Fruit fly (Drosophila melanogaster) whole organism, embryonic: Measurements from ENCODE around the gene Iyd.

Source experiments
- B-H1 ChIP-seq: fragments of 200-800 bp; sonication (Bioruptor generic); IDR thresholded peaks from 3 replicates; pipeline ENCODE4 v1.3.6; 2022; ENCODE audit warnings: missing biosample characterization, missing genetic modification characterization
- BtbVII ChIP-seq: fragments of 200-800 bp; sonication (Bioruptor generic); optimal IDR thresholded peaks from 3 replicates; lab custom pipeline; 2017; ENCODE audit warnings: missing biosample characterization, mild to moderate bottlenecking, missing genetic modification characterization
- CG10321 ChIP-seq: fragments of 200-800 bp; sonication (Bioruptor generic); IDR thresholded peaks from 2 replicates; pipeline ENCODE4 v1.3.6; 2022; ENCODE audit warnings: missing biosample characterization, missing genetic modification characterization
- CG10431 ChIP-seq: fragments of 200-800 bp; sonication (Bioruptor generic); optimal IDR thresholded peaks from 3 replicates; lab custom pipeline; 2018; ENCODE audit warnings: missing biosample characterization, mild to moderate bottlenecking, missing genetic modification characterization
- CG10979 ChIP-seq: fragments of 200-800 bp; sonication (Bioruptor generic); optimal IDR thresholded peaks from 2 replicates; lab custom pipeline; 2018; ENCODE audit warnings: missing biosample characterization, mild to moderate bottlenecking, missing genetic modification characterization, moderate library complexity
- CG11723 ChIP-seq: fragments of 200-800 bp; sonication (Bioruptor generic); optimal IDR thresholded peaks from 2 replicates; lab custom pipeline; 2017; ENCODE audit warnings: missing biosample characterization, mild to moderate bottlenecking, missing genetic modification characterization
- CG12236 ChIP-seq: fragments of 200-800 bp; sonication (Bioruptor generic); optimal IDR thresholded peaks from 2 replicates; lab custom pipeline; 2016; ENCODE audit warnings: missing biosample characterization, missing genetic modification characterization
- CG12769 ChIP-seq: fragments of 200-800 bp; sonication (Bioruptor generic); optimal IDR thresholded peaks from 2 replicates; lab custom pipeline; 2019; ENCODE audit warnings: missing biosample characterization, mild to moderate bottlenecking, missing genetic modification characterization, moderate library complexity
- CG12942 ChIP-seq: fragments of 200-800 bp; sonication (Bioruptor generic); optimal IDR thresholded peaks from 3 replicates; lab custom pipeline; 2016; ENCODE audit warnings: missing biosample characterization, missing genetic modification characterization
- CG13123 ChIP-seq: fragments of 200-800 bp; sonication (Bioruptor generic); optimal IDR thresholded peaks from 2 replicates; lab custom pipeline; 2016; ENCODE audit warnings: missing biosample characterization, missing genetic modification characterization
- CG15073 ChIP-seq: fragments of 200-800 bp; sonication (Bioruptor generic); optimal IDR thresholded peaks from 2 replicates; lab custom pipeline; 2016; ENCODE audit warnings: missing biosample characterization, missing genetic modification characterization
- CG17328 ChIP-seq: fragments of 200-800 bp; sonication (Bioruptor generic); IDR thresholded peaks from 2 replicates; pipeline ENCODE4 v1.3.6; 2022; ENCODE audit warnings: missing biosample characterization, missing genetic modification characterization
- CG17385 ChIP-seq: fragments of 200-800 bp; sonication (Bioruptor generic); optimal IDR thresholded peaks from 3 replicates; lab custom pipeline; 2018; ENCODE audit warnings: missing biosample characterization, mild to moderate bottlenecking, missing genetic modification characterization
- CG18476 ChIP-seq: fragments of 200-800 bp; sonication (Bioruptor generic); optimal IDR thresholded peaks from 2 replicates; lab custom pipeline; 2016; ENCODE audit warnings: missing biosample characterization, mild to moderate bottlenecking, missing genetic modification characterization
- CG18619 ChIP-seq: fragments of 200-800 bp; sonication (Bioruptor generic); optimal IDR thresholded peaks from 3 replicates; lab custom pipeline; 2017; ENCODE audit warnings: missing biosample characterization, mild to moderate bottlenecking, missing genetic modification characterization
- CG2875 ChIP-seq: fragments of 200-800 bp; sonication (Bioruptor generic); optimal IDR thresholded peaks from 2 replicates; lab custom pipeline; 2017; ENCODE audit warnings: missing biosample characterization, mild to moderate bottlenecking, missing genetic modification characterization, missing genetic modification reagents
- CG30020 ChIP-seq: fragments of 200-800 bp; optimal IDR thresholded peaks from 2 replicates; lab custom pipeline; 2019; ENCODE audit warnings: missing biosample characterization, mild to moderate bottlenecking, missing genetic modification characterization, moderate library complexity
- CG31224 ChIP-seq: fragments of 200-800 bp; sonication (Bioruptor generic); IDR thresholded peaks from 2 replicates; pipeline ENCODE4 v1.3.6; 2022; ENCODE audit warnings: missing biosample characterization, missing genetic modification characterization
- CG32532 ChIP-seq: fragments of 200-800 bp; sonication (Bioruptor generic); IDR thresholded peaks from 2 replicates; pipeline ENCODE4 v1.3.6; 2022; ENCODE audit warnings: missing biosample characterization, missing genetic modification characterization
- CG4328 ChIP-seq: fragments of 200-800 bp; sonication (Bioruptor generic); optimal IDR thresholded peaks from 3 replicates; lab custom pipeline; 2017; ENCODE audit warnings: missing biosample characterization, missing genetic modification reagents, missing genetic modification characterization
- CG8924 ChIP-seq: fragments of 200-800 bp; optimal IDR thresholded peaks from 3 replicates; lab custom pipeline; 2019; ENCODE audit warnings: missing biosample characterization, mild to moderate bottlenecking, missing genetic modification characterization, moderate library complexity
- CG9797 ChIP-seq: fragments of 200-800 bp; sonication (Bioruptor generic); optimal IDR thresholded peaks from 3 replicates; lab custom pipeline; 2018; ENCODE audit warnings: missing biosample characterization, mild to moderate bottlenecking, missing genetic modification characterization
- CkIIα-i1 ChIP-seq: fragments of 200-800 bp; sonication (Bioruptor generic); IDR thresholded peaks from 2 replicates; pipeline ENCODE4 v1.3.6; 2022; ENCODE audit warnings: missing biosample characterization, missing genetic modification characterization
- Dek ChIP-seq: fragments of 200-800 bp; sonication (Bioruptor generic); optimal IDR thresholded peaks from 3 replicates; lab custom pipeline; 2019; ENCODE audit warnings: missing biosample characterization, mild to moderate bottlenecking, missing genetic modification characterization, moderate library complexity
- Dip2 ChIP-seq: fragments of 200-800 bp; sonication (Bioruptor generic); IDR thresholded peaks from 2 replicates; pipeline ENCODE4 v1.3.6; 2022; ENCODE audit warnings: missing biosample characterization, missing genetic modification characterization
- E2f2 ChIP-seq: fragments of 200-800 bp; sonication (Bioruptor generic); IDR thresholded peaks from 2 replicates; pipeline ENCODE4 v1.3.6; 2022; ENCODE audit warnings: missing biosample characterization, missing genetic modification characterization
- Eip74EF ChIP-seq, 2 experiments: fragments of 200-800 bp in 1 of 2; fragments of >200 bp in 1 of 2; sonication (Bioruptor generic) in 1 of 2; optimal IDR thresholded peaks; 2 replicates each; lab custom pipeline; 2017 to 2019; ENCODE audit warnings: missing biosample characterization in 2 of 2, missing genetic modification characterization in 2 of 2, mild to moderate bottlenecking in 1 of 2, moderate library complexity in 1 of 2
- Ets65A ChIP-seq: fragments of 200-800 bp; sonication (Bioruptor generic); peaks from one replicate; lab custom pipeline; 2016; ENCODE audit warnings: missing biosample characterization, missing genetic modification characterization
- Fer2 ChIP-seq: fragments of 200-800 bp; sonication (Bioruptor generic); optimal IDR thresholded peaks from 2 replicates; lab custom pipeline; 2018; ENCODE audit warnings: missing biosample characterization, mild to moderate bottlenecking, missing genetic modification characterization, moderate library complexity
- Fer3 ChIP-seq: fragments of 200-800 bp; sonication (Bioruptor generic); optimal IDR thresholded peaks from 2 replicates; lab custom pipeline; 2018; ENCODE audit warnings: missing biosample characterization, mild to moderate bottlenecking, missing genetic modification characterization, moderate library complexity
- GATAe ChIP-seq: fragments of 200-800 bp; sonication (Bioruptor generic); conservative IDR thresholded peaks from 2 replicates; pipeline ENCODE4 v1.3.6; 2022; ENCODE audit warnings: missing biosample characterization, missing genetic modification characterization
- Gsc ChIP-seq: fragments of 200-800 bp; sonication (Bioruptor generic); IDR thresholded peaks from 2 replicates; pipeline ENCODE4 v1.3.6; 2022; ENCODE audit warnings: missing biosample characterization, missing genetic modification characterization
- Jarid2 ChIP-seq: fragments of 200-800 bp; sonication (Bioruptor generic); optimal IDR thresholded peaks from 3 replicates; lab custom pipeline; 2017; ENCODE audit warnings: mild to moderate bottlenecking, missing biosample characterization, missing genetic modification reagents, missing genetic modification characterization
- Tbp ChIP-seq: fragments of >200 bp; optimal IDR thresholded peaks from 2 replicates; lab custom pipeline; 2018; ENCODE audit warnings: missing biosample characterization, missing genetic modification characterization
- ato ChIP-seq: fragments of 200-800 bp; sonication (Bioruptor generic); IDR thresholded peaks from 2 replicates; pipeline ENCODE4 v1.3.6; 2022; ENCODE audit warnings: missing biosample characterization, missing genetic modification characterization; ENCODE audit not compliant: partially characterized antibody
- danr ChIP-seq: fragments of 200-800 bp; sonication (Bioruptor generic); IDR thresholded peaks from 2 replicates; pipeline ENCODE4 v1.3.6; 2022; ENCODE audit warnings: missing biosample characterization, missing genetic modification characterization
- dmrt99B ChIP-seq: fragments of 200-800 bp; sonication (Bioruptor generic); optimal IDR thresholded peaks from 2 replicates; lab custom pipeline; 2018; ENCODE audit warnings: missing biosample characterization, mild to moderate bottlenecking, missing genetic modification characterization, moderate library complexity
- ewg ChIP-seq: fragments of 200-800 bp; sonication (Bioruptor generic); optimal IDR thresholded peaks from 3 replicates; lab custom pipeline; 2017; ENCODE audit warnings: mild to moderate bottlenecking, missing biosample characterization, missing genetic modification reagents, missing genetic modification characterization
- fru ChIP-seq: fragments of >200 bp; optimal IDR thresholded peaks from 2 replicates; lab custom pipeline; 2017
- gcm ChIP-seq: fragments of 200-800 bp; sonication (Bioruptor generic); optimal IDR thresholded peaks from 2 replicates; lab custom pipeline; 2019; ENCODE audit warnings: missing biosample characterization, mild to moderate bottlenecking, missing genetic modification characterization, moderate library complexity
- gem ChIP-seq: fragments of 200-800 bp; sonication (Bioruptor generic); optimal IDR thresholded peaks from 2 replicates; lab custom pipeline; 2019; ENCODE audit warnings: missing biosample characterization, mild to moderate bottlenecking, missing genetic modification characterization, moderate library complexity
- lab ChIP-seq: fragments of 200-800 bp; sonication (Bioruptor generic); optimal IDR thresholded peaks from 3 replicates; lab custom pipeline; 2017; ENCODE audit warnings: missing biosample characterization, missing genetic modification characterization, mild to moderate bottlenecking, moderate library complexity, missing genetic modification reagents
- lov ChIP-seq, 2 experiments: fragments of 200-800 bp in 1 of 2; fragments of >200 bp in 1 of 2; sonication (Bioruptor generic) in 1 of 2; IDR thresholded peaks in 1 of 2; optimal IDR thresholded peaks in 1 of 2; 2 replicates in 1 of 2; 3 replicates in 1 of 2; pipeline versions ENCODE4 v1.3.6 to Lab custom; 2017 to 2022; ENCODE audit warnings: missing biosample characterization in 1 of 2, missing genetic modification characterization in 1 of 2
- oc ChIP-seq: fragments of 200-800 bp; sonication (Bioruptor generic); optimal IDR thresholded peaks from 2 replicates; lab custom pipeline; 2018; ENCODE audit warnings: missing biosample characterization, mild to moderate bottlenecking, missing genetic modification characterization, moderate library complexity
- odd ChIP-seq: fragments of 200-800 bp; sonication (Bioruptor generic); optimal IDR thresholded peaks from 2 replicates; lab custom pipeline; 2017; ENCODE audit warnings: missing biosample characterization, mild to moderate bottlenecking, missing genetic modification characterization
- pros ChIP-seq: fragments of 200-800 bp; sonication (Bioruptor generic); optimal IDR thresholded peaks from 3 replicates; lab custom pipeline; 2019; ENCODE audit warnings: missing biosample characterization, mild to moderate bottlenecking, missing genetic modification characterization, moderate library complexity
- rib ChIP-seq: fragments of 200-800 bp; sonication (Bioruptor generic); IDR thresholded peaks from 2 replicates; pipeline ENCODE4 v1.3.6; 2022; ENCODE audit warnings: missing biosample characterization, missing genetic modification characterization
- shn ChIP-seq: fragments of 200-800 bp; sonication (Bioruptor generic); optimal IDR thresholded peaks from 3 replicates; lab custom pipeline; 2016; ENCODE audit warnings: missing biosample characterization, missing genetic modification characterization
- slp2 ChIP-seq: fragments of 200-800 bp; sonication (Bioruptor generic); optimal IDR thresholded peaks from 2 replicates; lab custom pipeline; 2016; ENCODE audit warnings: missing biosample characterization, missing genetic modification characterization
- ssp ChIP-seq: fragments of 200-800 bp; sonication (Bioruptor generic); IDR thresholded peaks from 2 replicates; pipeline ENCODE4 v1.3.6; 2022; ENCODE audit warnings: missing biosample characterization, missing genetic modification characterization
- tup ChIP-seq: fragments of 200-800 bp; sonication (Bioruptor generic); optimal IDR thresholded peaks from 2 replicates; lab custom pipeline; 2016; ENCODE audit warnings: missing biosample characterization, mild to moderate bottlenecking, missing genetic modification characterization, moderate library complexity

The Iyd gene

DNA sequence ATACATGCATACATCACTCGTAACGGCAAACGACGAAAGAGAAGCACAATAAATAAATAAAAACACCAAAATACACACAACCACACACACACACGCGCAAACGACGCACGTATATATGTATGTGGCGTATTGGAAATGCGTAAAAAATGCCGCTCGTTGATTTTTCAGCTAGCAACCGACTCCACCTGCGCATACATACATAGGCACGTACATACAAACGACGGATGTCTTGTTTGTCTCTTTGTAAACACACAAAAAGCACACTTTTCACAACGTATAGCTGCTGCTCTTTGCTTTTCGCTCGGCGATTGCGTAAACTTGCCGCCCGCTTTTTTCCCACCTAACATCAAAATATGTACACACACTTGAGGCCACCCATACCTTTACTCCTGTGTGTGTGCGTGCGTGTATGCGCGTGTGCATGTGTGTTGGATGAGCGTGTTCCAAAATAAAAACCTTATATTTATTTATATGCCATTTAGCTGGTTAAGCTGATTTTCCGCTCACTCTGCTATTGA, 23.9 kb upstream of the Iyd start (continued):
- no peak for TF ChIP-seq CG30020 (tag; lab: Kevin White, UChicago)
- TF ChIP-seq Dip2 (GFP tag; lab: Robert Waterston, UW), result no peak
- TF ChIP-seq CG31224, result no peak
- TF ChIP-seq CG17328 (GFP tag; lab: Robert Waterston, UW), result 0 out of 2 replicates have a peak, but pooled peaks have one; percentile 20
- no peak for TF ChIP-seq ssp (GFP tag; lab: Robert Waterston, UW)
- TF ChIP-seq shn, result no peak
- TF ChIP-seq CG15073 (GFP tag; lab: Kevin White, UChicago), result no peak
- TF ChIP-seq CG4328, result peak; percentile 79
- TF ChIP-seq CG17385 (GFP tag; lab: Kevin White, UChicago), result no peak
- TF ChIP-seq CG12942 (GFP tag; lab: Kevin White, UChicago), result no peak
- TF ChIP-seq dmrt99B, result no peak
- no peak for TF ChIP-seq CG13123 (GFP tag; lab: Kevin White, UChicago)
- TF ChIP-seq CG18476 (GFP tag; lab: Kevin White, UChicago), result no peak
- peak; percentile 83 for TF ChIP-seq CG12769 (tag; lab: Kevin White, UChicago)
- peak; percentile 18 for TF ChIP-seq CG11723 (GFP tag; lab: Kevin White, UChicago)
- no peak for TF ChIP-seq slp2 (GFP tag; lab: Kevin White, UChicago)
- TF ChIP-seq tup (GFP tag; lab: Kevin White, UChicago), result no peak
- TF ChIP-seq Eip74EF (GFP tag; optimal IDR thresholded peaks at IDR 0.05; lab: Kevin White, UChicago), result no peak
- TF ChIP-seq danr (GFP tag; lab: Robert Waterston, UW), result no peak
- TF ChIP-seq E2f2 (GFP tag; lab: Robert Waterston, UW), result peak; percentile 17; the same call in 1 of the 2 replicates
- TF ChIP-seq Fer2 (tag; lab: Kevin White, UChicago), result peak; percentile 14
- no peak for TF ChIP-seq ato (GFP tag; lab: Robert Waterston, UW)
- peak; percentile 46 for TF ChIP-seq CG8924
- TF ChIP-seq CG32532 (GFP tag; lab: Robert Waterston, UW), result no peak
- no peak for TF ChIP-seq GATAe (GFP tag; lab: Robert Waterston, UW)
- no peak for TF ChIP-seq Tbp (GFP tag; lab: Kevin White, UChicago)
- TF ChIP-seq Dek (tag; lab: Kevin White, UChicago), result no peak
- peak; percentile 8 for TF ChIP-seq pros (GFP tag; lab: Kevin White, UChicago)
- TF ChIP-seq BtbVII (GFP tag; lab: Kevin White, UChicago), result peak; percentile 63
- TF ChIP-seq gcm (GFP tag; lab: Kevin White, UChicago), result peak; percentile 45
- no peak for TF ChIP-seq CkIIα-i1 (GFP tag; lab: Robert Waterston, UW)
- no peak for TF ChIP-seq Ets65A (GFP tag; lab: Kevin White, UChicago)
- peak; percentile 64 for TF ChIP-seq ewg
- TF ChIP-seq odd (GFP tag; lab: Kevin White, UChicago), result peak; percentile 47
- no peak for TF ChIP-seq Gsc (GFP tag; lab: Robert Waterston, UW)
- peak; percentile 63 for TF ChIP-seq rib (GFP tag; lab: Robert Waterston, UW)
- peak; percentile 35 for TF ChIP-seq CG2875
- TF ChIP-seq B-H1 (GFP tag; lab: Robert Waterston, UW), result no peak
- TF ChIP-seq, all 482 proteins: peak for 135

DNA sequence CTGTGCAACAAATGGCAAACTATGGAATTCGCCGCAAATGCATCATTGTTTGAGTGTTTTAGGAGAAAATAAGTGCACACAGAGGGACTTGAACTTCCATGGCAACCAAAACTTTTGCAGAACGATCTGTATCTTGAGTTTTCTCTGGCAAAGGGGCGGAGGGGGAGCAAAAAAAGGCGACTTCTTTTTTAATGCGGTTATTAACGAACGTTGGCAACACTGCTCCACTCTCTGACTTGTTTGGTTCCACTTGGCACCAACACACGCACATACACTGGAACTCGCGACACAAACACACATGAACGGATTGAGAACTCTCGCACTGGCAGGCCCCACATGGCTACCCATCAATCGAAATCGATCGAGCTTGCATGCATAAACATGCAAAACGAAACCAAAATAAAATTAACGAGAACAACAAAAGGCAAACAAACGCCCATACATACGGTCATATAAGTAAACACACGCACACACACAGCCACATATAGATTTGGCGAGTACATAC, 23.4 kb upstream of the Iyd start:
- TF ChIP-seq CG10321 (no peak), Dek (tag; lab: Kevin White, UChicago) (no peak), CG12236 (GFP tag; lab: Kevin White, UChicago) (no peak), gem (tag; lab: Kevin White, UChicago) (no peak), fru (no peak), Fer3 (tag; lab: Kevin White, UChicago) (no peak), CG10979 (no peak), CG18619 (GFP tag; lab: Kevin White, UChicago) (no peak), CG9797 (GFP tag; lab: Kevin White, UChicago) (no peak), Jarid2 (GFP tag; lab: Kevin White, UChicago) (no peak), oc (tag; lab: Kevin White, UChicago) (no peak), lab (no peak), lov (optimal IDR thresholded peaks at IDR 0.05; lab: Kevin White, UChicago) (no peak), lov (GFP tag; IDR thresholded peaks at IDR 0.05; lab: Robert Waterston, UW) (peak; percentile 35; the same call in 1 of the 3 replicates), CG10431 (no peak)
